Worm (Caenorhabditis elegans) whole organism, L1 larva: ENCODE results near the gene C34F11.2.
A peak's percentile ranks its signal among the peaks of the same experiment; 100 is the strongest.

Source experiments
- C16A3.4 ChIP-seq: fragments of 150-350 bp; optimal IDR thresholded peaks from 2 replicates; lab custom pipeline; 2014; ENCODE audit warnings: missing biosample characterization, missing genetic modification characterization
- F16B12.6 ChIP-seq: fragments of 150-350 bp; optimal IDR thresholded peaks from 2 replicates; lab custom pipeline; 2014; ENCODE audit warnings: missing biosample characterization, missing genetic modification characterization
- Y116A8C.19 ChIP-seq: sonication (generic microtip); optimal IDR thresholded peaks from 2 replicates; lab custom pipeline; 2016; ENCODE audit warnings: missing compliant biosample characterization, missing genetic modification characterization, borderline replicate concordance
- aha-1 ChIP-seq: fragments of 150-350 bp; optimal IDR thresholded peaks from 2 replicates; lab custom pipeline; 2014; ENCODE audit warnings: missing biosample characterization, missing genetic modification characterization
- aly-2 ChIP-seq: fragments of 150-350 bp; optimal IDR thresholded peaks from 2 replicates; lab custom pipeline; 2014; ENCODE audit warnings: missing biosample characterization, missing genetic modification characterization
- blmp-1 ChIP-seq: fragments of 150-350 bp; optimal IDR thresholded peaks from 2 replicates; lab custom pipeline; 2014; ENCODE audit warnings: missing biosample characterization, missing genetic modification characterization
- ceh-63 ChIP-seq: fragments of 200-800 bp; sonication (Bioruptor generic); optimal IDR thresholded peaks from 2 replicates; lab custom pipeline; 2018; ENCODE audit warnings: mild to moderate bottlenecking, missing genetic modification characterization, missing compliant biosample characterization
- ceh-82 ChIP-seq, 3 experiments: fragments of 150-350 bp in 1 of 3; sonication (generic microtip) in 2 of 3; optimal IDR thresholded peaks; 2 replicates each; lab custom pipeline; 2014 to 2017; ENCODE audit warnings: missing biosample characterization in 3 of 3, missing genetic modification characterization in 3 of 3
- ceh-88 ChIP-seq: fragments of 200-800 bp; sonication (Bioruptor generic); IDR thresholded peaks from 2 replicates; pipeline ENCODE4 v1.3.6; 2022; ENCODE audit warnings: missing genetic modification characterization, missing compliant biosample characterization
- ceh-90 ChIP-seq: sonication (generic microtip); optimal IDR thresholded peaks from 2 replicates; lab custom pipeline; 2016; ENCODE audit warnings: missing genetic modification characterization, missing compliant biosample characterization
- ces-1 ChIP-seq: fragments of 150-350 bp; optimal IDR thresholded peaks from 2 replicates; lab custom pipeline; 2014; ENCODE audit warnings: missing biosample characterization, missing genetic modification reagents, missing genetic modification characterization
- dpl-1 ChIP-seq, 3 experiments: fragments of 150-350 bp in 2 of 3; sonication (generic microtip) in 1 of 3; optimal IDR thresholded peaks; 2 replicates each; lab custom pipeline; 2014 to 2017; ENCODE audit warnings: missing biosample characterization in 3 of 3, missing genetic modification characterization in 3 of 3, missing genetic modification reagents in 3 of 3
- efl-1 ChIP-seq, 4 experiments: fragments of 150-350 bp; optimal IDR thresholded peaks in 3 of 4; peaks in 1 of 4; 1 replicate in 1 of 4; 2 replicates in 3 of 4; lab custom pipeline; 2014; ENCODE audit warnings: missing biosample characterization in 2 of 4, missing genetic modification characterization in 2 of 4, missing genetic modification reagents in 2 of 4
- efl-3 ChIP-seq: fragments of 200-800 bp; sonication (Bioruptor generic); optimal IDR thresholded peaks from 2 replicates; lab custom pipeline; 2018; ENCODE audit warnings: mild to moderate bottlenecking, missing genetic modification characterization, missing compliant biosample characterization
- elt-3 ChIP-seq, 6 experiments: fragments of 150-350 bp in 1 of 6; sonication (generic microtip); optimal IDR thresholded peaks; 2 replicates each; lab custom pipeline; 2017 to 2018; ENCODE audit warnings: missing biosample characterization in 6 of 6, missing genetic modification characterization in 6 of 6, inconsistent platforms in 1 of 6
- ets-5 ChIP-seq: fragments of 200-800 bp; sonication (Bioruptor generic); IDR thresholded peaks from 2 replicates; pipeline ENCODE4 v1.3.6; 2022; ENCODE audit warnings: missing genetic modification characterization, missing compliant biosample characterization
- fkh-4 ChIP-seq: sonication (generic microtip); optimal IDR thresholded peaks from 2 replicates; lab custom pipeline; 2016; ENCODE audit warnings: missing compliant biosample characterization, missing genetic modification characterization, borderline replicate concordance
- fos-1 ChIP-seq: fragments of 150-350 bp; optimal IDR thresholded peaks from 2 replicates; lab custom pipeline; 2014; ENCODE audit warnings: missing biosample characterization, missing genetic modification characterization
- grh-1 ChIP-seq: fragments of 200-800 bp; sonication (Bioruptor generic); IDR thresholded peaks from 2 replicates; pipeline ENCODE4 v1.3.6; 2022; ENCODE audit warnings: missing genetic modification reagents, missing genetic modification characterization, missing compliant biosample characterization
- hlh-17 ChIP-seq: fragments of 200-800 bp; sonication (Bioruptor generic); optimal IDR thresholded peaks from 2 replicates; lab custom pipeline; 2018; ENCODE audit warnings: missing genetic modification characterization, mild to moderate bottlenecking, missing compliant biosample characterization, moderate library complexity, borderline replicate concordance
- hpl-2 ChIP-seq: fragments of 150-350 bp; optimal IDR thresholded peaks from 2 replicates; lab custom pipeline; 2014; ENCODE audit warnings: missing biosample characterization, missing genetic modification reagents, missing genetic modification characterization
- isw-1 ChIP-seq: fragments of 200-800 bp; sonication (Bioruptor generic); IDR thresholded peaks from 2 replicates; pipeline ENCODE4 v1.3.6; 2022; ENCODE audit warnings: missing genetic modification characterization, missing compliant biosample characterization
- lin-13 ChIP-seq: fragments of 150-350 bp; optimal IDR thresholded peaks from 2 replicates; lab custom pipeline; 2014; ENCODE audit warnings: missing biosample characterization, missing genetic modification reagents, missing genetic modification characterization
- lin-14 ChIP-seq: fragments of 200-800 bp; sonication (Bioruptor generic); optimal IDR thresholded peaks from 2 replicates; lab custom pipeline; 2018; ENCODE audit warnings: mild to moderate bottlenecking, missing genetic modification characterization, moderate library complexity, missing compliant biosample characterization
- lin-15B ChIP-seq: fragments of 150-350 bp; sonication (generic microtip); optimal IDR thresholded peaks from 3 replicates; lab custom pipeline; 2014; ENCODE audit warnings: missing biosample characterization, missing genetic modification characterization
- lin-35 ChIP-seq, 2 experiments: fragments of 150-350 bp; optimal IDR thresholded peaks; 2 replicates each; lab custom pipeline; 2014; ENCODE audit warnings: missing biosample characterization in 2 of 2, missing genetic modification characterization in 2 of 2, missing genetic modification reagents in 2 of 2
- lsy-2 ChIP-seq, 2 experiments: fragments of 150-350 bp; optimal IDR thresholded peaks; 2 replicates each; lab custom pipeline; 2014; ENCODE audit warnings: missing biosample characterization in 2 of 2, missing genetic modification characterization in 2 of 2
- mab-9 ChIP-seq: fragments of 200-800 bp; sonication (Bioruptor generic); IDR thresholded peaks from 2 replicates; pipeline ENCODE4 v1.3.6; 2022; ENCODE audit warnings: missing genetic modification reagents, missing genetic modification characterization, missing compliant biosample characterization
- mef-2 ChIP-seq: fragments of 150-350 bp; optimal IDR thresholded peaks from 2 replicates; lab custom pipeline; 2014; ENCODE audit warnings: missing biosample characterization, missing genetic modification characterization
- mep-1 ChIP-seq: fragments of 150-350 bp; optimal IDR thresholded peaks from 2 replicates; lab custom pipeline; 2014; ENCODE audit warnings: missing biosample characterization, missing genetic modification characterization
- nhr-12 ChIP-seq: sonication (generic microtip); optimal IDR thresholded peaks from 2 replicates; lab custom pipeline; 2017; ENCODE audit warnings: missing biosample characterization, missing genetic modification characterization
- nhr-20 ChIP-seq: sonication (generic microtip); optimal IDR thresholded peaks from 2 replicates; lab custom pipeline; 2016; ENCODE audit warnings: mild to moderate bottlenecking, missing genetic modification characterization, missing compliant biosample characterization
- nhr-237 ChIP-seq: fragments of 150-350 bp; optimal IDR thresholded peaks from 2 replicates; lab custom pipeline; 2014; ENCODE audit warnings: missing biosample characterization, missing genetic modification characterization
- nhr-47 ChIP-seq: sonication (generic microtip); optimal IDR thresholded peaks from 2 replicates; lab custom pipeline; 2016; ENCODE audit warnings: mild to moderate bottlenecking, missing genetic modification characterization, moderate library complexity, missing compliant biosample characterization
- nhr-71 ChIP-seq: sonication (generic microtip); optimal IDR thresholded peaks from 2 replicates; lab custom pipeline; 2016; ENCODE audit warnings: mild to moderate bottlenecking, missing genetic modification characterization, moderate library complexity, missing compliant biosample characterization
- nhr-77 ChIP-seq: fragments of 150-350 bp; optimal IDR thresholded peaks from 2 replicates; lab custom pipeline; 2014; ENCODE audit warnings: missing biosample characterization, missing genetic modification characterization
- nhr-84 ChIP-seq: sonication (generic microtip); optimal IDR thresholded peaks from 2 replicates; lab custom pipeline; 2017; ENCODE audit warnings: missing biosample characterization, missing genetic modification characterization
- pax-3 ChIP-seq: fragments of 200-800 bp; sonication (Bioruptor generic); optimal IDR thresholded peaks from 2 replicates; lab custom pipeline; 2018; ENCODE audit warnings: mild to moderate bottlenecking, missing genetic modification characterization, moderate library complexity, missing compliant biosample characterization
- rnt-1 ChIP-seq: sonication (generic microtip); optimal IDR thresholded peaks from 2 replicates; lab custom pipeline; 2016; ENCODE audit warnings: mild to moderate bottlenecking, missing genetic modification characterization, moderate library complexity, missing compliant biosample characterization
- skn-1 ChIP-seq: fragments of 150-350 bp; optimal IDR thresholded peaks from 2 replicates; lab custom pipeline; 2014; ENCODE audit warnings: missing biosample characterization, missing genetic modification characterization
- snpc-4 ChIP-seq: fragments of 150-350 bp; optimal IDR thresholded peaks from 2 replicates; lab custom pipeline; 2014; ENCODE audit warnings: missing biosample characterization, missing genetic modification characterization
- snu-23 ChIP-seq: sonication (generic microtip); optimal IDR thresholded peaks from 2 replicates; lab custom pipeline; 2016; ENCODE audit warnings: missing genetic modification characterization, missing compliant biosample characterization
- sox-4 ChIP-seq: sonication (generic microtip); optimal IDR thresholded peaks from 2 replicates; lab custom pipeline; 2016; ENCODE audit warnings: missing genetic modification characterization, missing compliant biosample characterization
- swsn-7 ChIP-seq: sonication (generic microtip); optimal IDR thresholded peaks from 2 replicates; lab custom pipeline; 2016; ENCODE audit warnings: missing genetic modification characterization, missing compliant biosample characterization
- tbx-2 ChIP-seq: sonication (generic microtip); optimal IDR thresholded peaks from 2 replicates; lab custom pipeline; 2016; ENCODE audit warnings: missing genetic modification characterization, missing compliant biosample characterization
- tlp-1 ChIP-seq: fragments of 150-350 bp; optimal IDR thresholded peaks from 2 replicates; lab custom pipeline; 2014; ENCODE audit warnings: missing biosample characterization, missing genetic modification characterization
- unc-130 ChIP-seq: fragments of 150-350 bp; optimal IDR thresholded peaks from 2 replicates; lab custom pipeline; 2017; ENCODE audit warnings: missing biosample characterization, missing genetic modification characterization, inconsistent platforms
- ztf-11 ChIP-seq, 2 experiments: sonication (generic microtip); optimal IDR thresholded peaks; 2 replicates each; lab custom pipeline; 2016 to 2017; ENCODE audit warnings: missing genetic modification characterization in 2 of 2, missing biosample characterization in 1 of 2, missing compliant biosample characterization in 1 of 2

The C34F11.2 gene

ce11 chrII:5210830-5211229 is 1.2 kb upstream of the C34F11.2 start, which contains the start of gene C34F11.8 (continued):
- TF ChIP-seq dpl-1 (GFP tag; optimal IDR thresholded peaks at IDR 0.05; lab: Kevin White, UChicago) = no peak
- peak; percentile 38; the same call in 1 of the 2 replicates for TF ChIP-seq grh-1 (GFP tag; lab: Robert Waterston, UW)
- peak; percentile 58 for TF ChIP-seq nhr-71
- no peak for TF ChIP-seq nhr-47 (tag; lab: Kevin White, UChicago)
- TF ChIP-seq hlh-17 (GFP tag; lab: Kevin White, UChicago) = no peak
- no peak for TF ChIP-seq hpl-2 (GFP tag; lab: Kevin White, UChicago)
- TF ChIP-seq rnt-1 (tag; lab: Kevin White, UChicago) = no peak
- no peak for TF ChIP-seq aha-1 (tag; lab: Kevin White, UChicago)
- TF ChIP-seq efl-1 (optimal IDR thresholded peaks at IDR 0.05; lab: Kevin White, UChicago) = no peak
- TF ChIP-seq efl-1 (GFP tag; optimal IDR thresholded peaks at IDR 0.05 in 1 of 2; lab: Kevin White, UChicago) = no peak
- TF ChIP-seq fkh-4 (tag; lab: Kevin White, UChicago) = no peak
- no peak for TF ChIP-seq Y116A8C.19 (tag; lab: Kevin White, UChicago)
- TF ChIP-seq lin-15B (tag; lab: Kevin White, UChicago) = no peak
- peak; percentile 10 for TF ChIP-seq blmp-1 (tag; lab: Kevin White, UChicago)
- TF ChIP-seq ets-5 (GFP tag; lab: Robert Waterston, UW) = no peak
- TF ChIP-seq ceh-82 (tag; optimal IDR thresholded peaks at IDR 0.05; lab: Kevin White, UChicago) = no peak
- TF ChIP-seq nhr-237 = no peak
- TF ChIP-seq lin-13 (GFP tag; lab: Kevin White, UChicago) = no peak
- no peak for TF ChIP-seq pax-3 (tag; lab: Kevin White, UChicago)
- TF ChIP-seq skn-1 (tag; lab: Kevin White, UChicago) = no peak
- no peak for TF ChIP-seq ceh-63 (GFP tag; lab: Kevin White, UChicago)
- TF ChIP-seq ceh-88 (GFP tag; lab: Robert Waterston, UW) = no peak
- TF ChIP-seq lin-14 (GFP tag; lab: Kevin White, UChicago) = peak; percentile 50
- no peak for TF ChIP-seq snpc-4 (tag; lab: Kevin White, UChicago)
- TF ChIP-seq ces-1 = no peak
- no peak for TF ChIP-seq aly-2 (tag; lab: Kevin White, UChicago)
- TF ChIP-seq mep-1 (tag; lab: Kevin White, UChicago) = peak; percentile 11
- TF ChIP-seq isw-1 (GFP tag; lab: Robert Waterston, UW) = no peak
- TF ChIP-seq swsn-7 (tag; lab: Kevin White, UChicago) = no peak
- TF ChIP-seq unc-130 = no peak
- TF ChIP-seq mab-9 (GFP tag; lab: Robert Waterston, UW) = no peak
- TF ChIP-seq F16B12.6 (tag; lab: Kevin White, UChicago) = no peak
- TF ChIP-seq elt-3 (tag; optimal IDR thresholded peaks at IDR 0.05; lab: Kevin White, UChicago) = peak in 2 of 6 experiments; percentile 38 to 78
- TF ChIP-seq tbx-2 (tag; lab: Kevin White, UChicago) = no peak
- no peak for TF ChIP-seq ceh-90 (tag; lab: Kevin White, UChicago)
- peak in 1 of 2 experiments; percentile 14 for TF ChIP-seq lsy-2 (tag; optimal IDR thresholded peaks at IDR 0.05; lab: Kevin White, UChicago)
- TF ChIP-seq nhr-12 = no peak
- no peak for TF ChIP-seq fos-1 (tag; lab: Kevin White, UChicago)
- TF ChIP-seq tlp-1 = no peak
- TF ChIP-seq sox-4 (tag; lab: Kevin White, UChicago) = no peak
- no peak for TF ChIP-seq lin-35 (GFP tag; optimal IDR thresholded peaks at IDR 0.05; lab: Kevin White, UChicago)
- TF ChIP-seq efl-3 (GFP tag; lab: Kevin White, UChicago) = no peak
- TF ChIP-seq nhr-20 (tag; lab: Kevin White, UChicago) = peak; percentile 56
- TF ChIP-seq mef-2 = no peak
- TF ChIP-seq nhr-84 = no peak
- TF ChIP-seq ztf-11 (tag; optimal IDR thresholded peaks at IDR 0.05; lab: Kevin White, UChicago) = no peak
- TF ChIP-seq nhr-77 (tag; lab: Kevin White, UChicago) = no peak
- TF ChIP-seq C16A3.4 (tag; lab: Kevin White, UChicago) = peak; percentile 15
- TF ChIP-seq snu-23 (GFP tag; lab: Kevin White, UChicago) = peak; percentile 27
